Fruit fly (Drosophila melanogaster): ENCODE data around the gene CG5347.

The CG5347 gene

DNA sequence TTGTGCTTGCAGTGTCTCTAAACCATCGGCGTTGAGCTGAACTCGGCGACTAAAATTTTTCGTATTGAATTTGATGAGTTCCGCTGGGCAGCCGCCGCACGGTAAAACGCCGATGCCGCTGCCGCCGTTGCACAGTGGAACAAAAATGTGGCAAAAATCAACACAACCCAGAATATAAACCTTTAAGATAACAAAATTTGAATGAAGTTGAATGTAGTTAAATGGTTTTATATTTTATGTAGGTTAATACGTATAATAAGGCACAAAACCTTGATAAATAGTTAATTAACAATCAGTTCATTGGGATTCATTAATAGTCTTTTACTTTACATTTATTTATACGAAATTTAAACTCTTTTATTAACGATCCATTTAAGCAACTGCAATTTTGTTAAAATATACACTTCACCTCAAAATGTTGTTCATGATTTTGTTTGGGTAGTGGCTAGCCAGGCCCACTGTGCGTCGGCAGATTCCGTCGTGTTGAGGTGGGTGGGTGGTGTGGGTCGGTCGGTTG lies 10.8 kb upstream of the CG5347 start, which contains the start of gene CG15890 (continued):
- TF ChIP-seq Ada2b (GFP tag; IDR thresholded peaks at IDR 0.05) (0 out of 2 replicates have a peak, but pooled peaks have one; percentile 3), odd (GFP tag; optimal IDR thresholded peaks at IDR 0.05) (peak; percentile 56), CG12236 (GFP tag; optimal IDR thresholded peaks at IDR 0.05) (no peak), CG1603 (tag; optimal IDR thresholded peaks at IDR 0.05) (peak; percentile 12), BtbVII (GFP tag; optimal IDR thresholded peaks at IDR 0.05) (peak; percentile 64), lilli (GFP tag; optimal IDR thresholded peaks at IDR 0.05) (peak; percentile 19), CG12219 (GFP tag; optimal IDR thresholded peaks at IDR 0.05) (peak; percentile 34), CG8281 (tag; optimal IDR thresholded peaks at IDR 0.05) (no peak), pzg (GFP tag; optimal IDR thresholded peaks at IDR 0.05) (no peak), HLH54F (GFP tag; optimal IDR thresholded peaks at IDR 0.05) (peak; percentile 21), gt (GFP tag; IDR thresholded peaks at IDR 0.05) (no peak), CG13775 (GFP tag; optimal IDR thresholded peaks at IDR 0.05) (peak; percentile 58), zfh1 (GFP tag; IDR thresholded peaks at IDR 0.05) (0 out of 3 replicates have a peak, but pooled peaks have one; percentile 10), CG5180 (GFP tag; optimal IDR thresholded peaks at IDR 0.05) (peak; percentile 26), CG1792 (GFP tag; optimal IDR thresholded peaks at IDR 0.05) (no peak), CG10543 (GFP tag; optimal IDR thresholded peaks at IDR 0.05) (peak; percentile 26), sisA (GFP tag; IDR thresholded peaks at IDR 0.05) (0 out of 2 replicates have a peak, but pooled peaks have one; percentile 31), shn (GFP tag; optimal IDR thresholded peaks at IDR 0.05) (peak; percentile 6), CG16813 (GFP tag; IDR thresholded peaks at IDR 0.05; ENCODE audit: partially characterized antibody) (no peak), CG7556 (GFP tag; optimal IDR thresholded peaks at IDR 0.05) (peak; percentile 83), Poxn (GFP tag; IDR thresholded peaks at IDR 0.05) (no peak), fu2 (GFP tag; optimal IDR thresholded peaks at IDR 0.05) (peak; percentile 28), CG6791 (GFP tag; IDR thresholded peaks at IDR 0.05; ENCODE audit: partially characterized antibody) (no peak), CG30403 (GFP tag; optimal IDR thresholded peaks at IDR 0.05) (peak; percentile 75), CG33557 (GFP tag; optimal IDR thresholded peaks at IDR 0.05) (peak; percentile 10), zen (tag; optimal IDR thresholded peaks at IDR 0.05) (peak; percentile 48), CG10959 (GFP tag; IDR thresholded peaks at IDR 0.05) (no peak), CG6683 (GFP tag; optimal IDR thresholded peaks at IDR 0.05) (peak; percentile 24), Oli (tag; optimal IDR thresholded peaks at IDR 0.05) (peak; percentile 79), CG17385 (GFP tag; optimal IDR thresholded peaks at IDR 0.05) (peak; percentile 57), CG2712 (tag; optimal IDR thresholded peaks at IDR 0.05) (peak; percentile 75), CG17568 (GFP tag; optimal IDR thresholded peaks at IDR 0.05) (no peak), ranshi (GFP tag; IDR thresholded peaks at IDR 0.05) (peak; percentile 8; the same call in 1 of the 2 replicates), CG12104 (GFP tag; optimal IDR thresholded peaks at IDR 0.05) (peak; percentile 59), Ssrp (tag; optimal IDR thresholded peaks at IDR 0.05) (peak; percentile 66), CG18476 (GFP tag; optimal IDR thresholded peaks at IDR 0.05) (peak; percentile 42), CG30020 (tag; optimal IDR thresholded peaks at IDR 0.05) (peak; percentile 4), Deaf1 (tag; optimal IDR thresholded peaks at IDR 0.05) (peak; percentile 76), CG10267 (tag; optimal IDR thresholded peaks at IDR 0.05) (peak; percentile 50), lola (GFP tag; optimal IDR thresholded peaks at IDR 0.05) (peak in 1 of 3 experiments; percentile 65), CG34422 (GFP tag; IDR thresholded peaks at IDR 0.05) (0 out of 3 replicates have a peak, but pooled peaks have one; percentile 7), hkb (optimal IDR thresholded peaks at IDR 0.05) (no peak), hkb (GFP tag; IDR thresholded peaks at IDR 0.05) (peak; percentile 54), Sox102F (GFP tag; optimal IDR thresholded peaks at IDR 0.05) (peak; percentile 76), CG10462 (GFP tag; optimal IDR thresholded peaks at IDR 0.05) (peak; percentile 18), CG6654 (GFP tag; optimal IDR thresholded peaks at IDR 0.05) (peak; percentile 34), chn (GFP tag; optimal IDR thresholded peaks at IDR 0.05) (peak; percentile 36), pnt (GFP tag; optimal IDR thresholded peaks at IDR 0.05) (peak; percentile 9), CG11723 (GFP tag; optimal IDR thresholded peaks at IDR 0.05) (peak; percentile 39)
